Fruit fly (Drosophila melanogaster): Measurements from ENCODE around the gene CG10469.

The CG10469 gene

dm6 chr3L:6116881-6117280 is 23.8 kb upstream of the CG10469 start:
- TF ChIP-seq CTCF (optimal IDR thresholded peaks at IDR 0.05) (no peak), CG8478 (optimal IDR thresholded peaks at IDR 0.05) (no peak)

- TF ChIP-seq CTCF (optimal IDR thresholded peaks at IDR 0.05) (no peak), CG8478 (optimal IDR thresholded peaks at IDR 0.05) (no peak)
Observed at dm6 chr3L:6115505-6115904, 22.4 kb upstream of the CG10469 start.

- TF ChIP-seq CTCF (optimal IDR thresholded peaks at IDR 0.05) (no peak), CG8478 (optimal IDR thresholded peaks at IDR 0.05) (no peak)
Observed at dm6 chr3L:6111458-6111857, 18.3 kb upstream of the CG10469 start.

- TF ChIP-seq CTCF (optimal IDR thresholded peaks at IDR 0.05): no peak
- no peak for TF ChIP-seq CG8478 (optimal IDR thresholded peaks at IDR 0.05)
Observed at dm6 chr3L:6110673-6111449, 17.7 kb upstream of the CG10469 start.

- TF ChIP-seq CTCF (optimal IDR thresholded peaks at IDR 0.05) (no peak), CG8478 (optimal IDR thresholded peaks at IDR 0.05) (no peak)
Observed at dm6 chr3L:6108264-6109060, 15.3 kb upstream of the CG10469 start.

- TF ChIP-seq CG8478 (optimal IDR thresholded peaks at IDR 0.05) (no peak), CTCF (optimal IDR thresholded peaks at IDR 0.05) (no peak)
Observed at dm6 chr3L:6106717-6107116, 13.6 kb upstream of the CG10469 start.

- TF ChIP-seq CG8478 (optimal IDR thresholded peaks at IDR 0.05) (no peak), CTCF (optimal IDR thresholded peaks at IDR 0.05) (no peak)
Observed at dm6 chr3L:6105435-6105834, 12.3 kb upstream of the CG10469 start.

- TF ChIP-seq CG8478 (optimal IDR thresholded peaks at IDR 0.05) (no peak), CTCF (optimal IDR thresholded peaks at IDR 0.05) (no peak)
Observed at dm6 chr3L:6104551-6104950, 11.4 kb upstream of the CG10469 start.

dm6 chr3L:6103658-6104057 is 10.5 kb upstream of the CG10469 start:
- TF ChIP-seq CG8478 (optimal IDR thresholded peaks at IDR 0.05) (no peak), CTCF (optimal IDR thresholded peaks at IDR 0.05) (peak; percentile 89 to 95)

- TF ChIP-seq CTCF (optimal IDR thresholded peaks at IDR 0.05) (no peak), CG8478 (optimal IDR thresholded peaks at IDR 0.05) (no peak)
Observed at dm6 chr3L:6097270-6097669, 4.2 kb upstream of the CG10469 start, which contains the start of gene Ets65A. Gene Ets65A, plus strand, starts transcription at chr3L:6097617.

- no peak for TF ChIP-seq CG8478 (optimal IDR thresholded peaks at IDR 0.05)
- no peak for TF ChIP-seq CTCF (optimal IDR thresholded peaks at IDR 0.05)
Observed at dm6 chr3L:6094697-6095096, 1.6 kb upstream of the CG10469 start, which contains the start of the genes CG10467 and loj. Gene CG10467, minus strand, starts transcription at chr3L:6094747. Gene loj, plus strand, starts transcription at chr3L:6094987.

- no peak for TF ChIP-seq CG8478 (optimal IDR thresholded peaks at IDR 0.05)
Observed at dm6 chr3L:6085988-6086387, 7.1 kb downstream of the CG10469 start.

- TF ChIP-seq CG8478 (optimal IDR thresholded peaks at IDR 0.05) (no peak), CTCF (optimal IDR thresholded peaks at IDR 0.05) (no peak)
Observed at dm6 chr3L:6085157-6085556, 8.0 kb downstream of the CG10469 start.

- TF ChIP-seq CG8478 (optimal IDR thresholded peaks at IDR 0.05): no peak
- no peak for TF ChIP-seq CTCF (optimal IDR thresholded peaks at IDR 0.05)
Observed at dm6 chr3L:6084446-6084845, 8.7 kb downstream of the CG10469 start.

dm6 chr3L:6082561-6082960 is 10.6 kb downstream of the CG10469 start, which contains the start of gene CG13293:
Gene CG13293, plus strand, starts transcription at chr3L:6082883.
- peak; percentile 92 to 97 for TF ChIP-seq CTCF (optimal IDR thresholded peaks at IDR 0.05)
- TF ChIP-seq CG8478 (optimal IDR thresholded peaks at IDR 0.05): no peak

- TF ChIP-seq CTCF (optimal IDR thresholded peaks at IDR 0.05) (no peak), CG8478 (optimal IDR thresholded peaks at IDR 0.05) (no peak)
Observed at dm6 chr3L:6076429-6076828, 16.7 kb downstream of the CG10469 start, which contains the start of gene ssp6. Gene ssp6, plus strand, starts transcription at chr3L:6076722.
